Worm (Caenorhabditis elegans): ENCODE results near the gene myrf-2.

The myrf-2 gene

DNA sequence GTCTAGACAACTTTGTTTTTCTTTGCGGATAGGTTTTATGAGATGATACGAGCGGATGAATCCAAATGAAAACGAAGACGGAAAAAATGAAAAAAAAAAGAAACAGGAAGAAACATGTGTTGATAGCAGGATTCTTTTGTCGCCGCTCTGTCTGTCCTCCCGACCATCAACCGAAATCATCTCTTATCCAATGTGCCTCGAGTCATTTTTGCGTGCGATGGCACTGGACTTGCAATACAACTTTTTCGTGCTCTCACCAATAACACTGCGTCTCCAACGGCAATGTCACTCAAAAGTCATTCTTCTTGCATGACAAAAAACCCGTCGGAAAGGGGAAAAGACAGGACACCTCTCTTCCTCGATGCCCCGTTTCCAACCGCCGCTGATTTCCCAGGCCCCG, 17.9 kb downstream of the myrf-2 start, which contains the start of gene ncs-4:
Gene ncs-4, plus strand, starts transcription at position 227 of the 400 bp plus-strand sequence.
- no peak for TF ChIP-seq snpc-3.4 (tag; optimal IDR thresholded peaks at IDR 0.05)
- no peak for TF ChIP-seq somi-1 (GFP tag; optimal IDR thresholded peaks at IDR 0.05)
- TF ChIP-seq egl-18 (GFP tag; IDR thresholded peaks at IDR 0.05): no peak
- no peak for TF ChIP-seq ztf-28 (GFP tag; IDR thresholded peaks at IDR 0.05)
- no peak for TF ChIP-seq Y56A3A.18 (GFP tag; IDR thresholded peaks at IDR 0.05)
- no peak for TF ChIP-seq bed-2 (GFP tag; IDR thresholded peaks at IDR 0.05)
- no peak for TF ChIP-seq aptf-3 (GFP tag; IDR thresholded peaks at IDR 0.05)
- no peak for TF ChIP-seq hrde-1 (tag; optimal IDR thresholded peaks at IDR 0.05; ENCODE audit: borderline replicate concordance)
- TF ChIP-seq F52B5.7 (tag; optimal IDR thresholded peaks at IDR 0.05): no peak
- no peak for TF ChIP-seq madf-3 (GFP tag; IDR thresholded peaks at IDR 0.05)
- TF ChIP-seq lin-40 (tag; optimal IDR thresholded peaks at IDR 0.05): no peak
- no peak for TF ChIP-seq mes-4 (tag; optimal IDR thresholded peaks at IDR 0.05)
- TF ChIP-seq Y53G8AR.9 (GFP tag; conservative IDR thresholded peaks at IDR 0.05): no peak
- TF ChIP-seq rec-8 (tag; optimal IDR thresholded peaks at IDR 0.05): no peak
- no peak for TF ChIP-seq ztf-3 (GFP tag; optimal IDR thresholded peaks at IDR 0.05)
- no peak for TF ChIP-seq snpc-4 (GFP tag; optimal IDR thresholded peaks at IDR 0.05)
- no peak for TF ChIP-seq snpc-4 (tag; optimal IDR thresholded peaks at IDR 0.05)
- TF ChIP-seq F33H1.4 (GFP tag; IDR thresholded peaks at IDR 0.05): no peak
- TF ChIP-seq pbrm-1 (GFP tag; IDR thresholded peaks at IDR 0.05): no peak
- TF ChIP-seq ztf-26 (tag; optimal IDR thresholded peaks at IDR 0.05): no peak
- TF ChIP-seq B0336.3 (GFP tag; IDR thresholded peaks at IDR 0.05): no peak

- TF ChIP-seq ccch-3 (GFP tag; optimal IDR thresholded peaks at IDR 0.05): no peak
- no peak for TF ChIP-seq dpl-1 (GFP tag; optimal IDR thresholded peaks at IDR 0.05)
- no peak for TF ChIP-seq him-1 (tag; optimal IDR thresholded peaks at IDR 0.05)
- no peak for TF ChIP-seq lin-54 (GFP tag; optimal IDR thresholded peaks at IDR 0.05)
- TF ChIP-seq Y53G8AR.9 (GFP tag; conservative IDR thresholded peaks at IDR 0.05): no peak
- TF ChIP-seq F10E7.11 (tag; optimal IDR thresholded peaks at IDR 0.05): no peak
- no peak for TF ChIP-seq ceh-79 (tag; optimal IDR thresholded peaks at IDR 0.05)
- no peak for TF ChIP-seq madf-6 (GFP tag; IDR thresholded peaks at IDR 0.05)
- TF ChIP-seq ZK185.1 (tag; optimal IDR thresholded peaks at IDR 0.05; ENCODE audit: poor library complexity, severe bottlenecking): no peak
- TF ChIP-seq lin-26 (GFP tag; IDR thresholded peaks at IDR 0.05): no peak
- TF ChIP-seq atf-7 (tag; optimal IDR thresholded peaks at IDR 0.05): no peak
- no peak for TF ChIP-seq xnd-1 (tag; optimal IDR thresholded peaks at IDR 0.05)
- TF ChIP-seq attf-3 (GFP tag; conservative IDR thresholded peaks at IDR 0.05): no peak
- no peak for TF ChIP-seq ceh-58 (GFP tag; IDR thresholded peaks at IDR 0.05)
- TF ChIP-seq F57C9.4 (tag; optimal IDR thresholded peaks at IDR 0.05): no peak
- TF ChIP-seq sdz-38 (tag; optimal IDR thresholded peaks at IDR 0.05): no peak
- TF ChIP-seq F49E8.2 (tag; optimal IDR thresholded peaks at IDR 0.05; ENCODE audit: insufficient read depth): no peak
- no peak for TF ChIP-seq nfya-1 (tag; optimal IDR thresholded peaks at IDR 0.05; ENCODE audit: borderline replicate concordance, insufficient read depth)
Observed at ce11 chrX:10174683-10175082, 19.5 kb downstream of the myrf-2 start, which contains the start of gene C07A4.3. Gene C07A4.3 (plus strand): TSS chrX:10174983.

All from whole organism, young adult.